Worm (Caenorhabditis elegans): ENCODE data around the gene ddp-1.

ddp-1 gene

ce11 chrIII:1859532-1859931 lies at the start of gene ddp-1 (continued):
- peak; percentile 96 for TF ChIP-seq lin-40 (tag; optimal IDR thresholded peaks at IDR 0.05)
- peak; percentile 82; the same call in 1 of the 2 replicates for TF ChIP-seq Y95B8A.8 (GFP tag; IDR thresholded peaks at IDR 0.05)
- peak; percentile 97 for TF ChIP-seq rcor-1 (GFP tag; IDR thresholded peaks at IDR 0.05)
- TF ChIP-seq lsy-27 (tag; optimal IDR thresholded peaks at IDR 0.05; ENCODE audit: borderline replicate concordance, insufficient read depth), result peak; percentile 64
- TF ChIP-seq zim-3 (tag; optimal IDR thresholded peaks at IDR 0.05), result peak; percentile 75
- peak; percentile 88 for TF ChIP-seq F57C9.4 (tag; optimal IDR thresholded peaks at IDR 0.05)
- peak; percentile 97 for TF ChIP-seq tlf-1 (GFP tag; optimal IDR thresholded peaks at IDR 0.05)
- TF ChIP-seq lsl-1 (GFP tag; optimal IDR thresholded peaks at IDR 0.05), result peak; percentile 88
- peak; percentile 46 for TF ChIP-seq T07F8.4 (tag; optimal IDR thresholded peaks at IDR 0.05)
- TF ChIP-seq pbrm-1 (GFP tag; IDR thresholded peaks at IDR 0.05), result peak; percentile 95
- no peak for TF ChIP-seq F37B4.10 (GFP tag; IDR thresholded peaks at IDR 0.05)
- 0 out of 2 replicates have a peak, but pooled peaks have one; percentile 58 for TF ChIP-seq ztf-28 (GFP tag; IDR thresholded peaks at IDR 0.05)
- peak; percentile 100 for TF ChIP-seq lin-54 (GFP tag; optimal IDR thresholded peaks at IDR 0.05)
- TF ChIP-seq snpc-3.4 (tag; optimal IDR thresholded peaks at IDR 0.05), result peak; percentile 96
- peak; percentile 80 for TF ChIP-seq madf-10 (tag; optimal IDR thresholded peaks at IDR 0.05)
- TF ChIP-seq ztf-3 (GFP tag; optimal IDR thresholded peaks at IDR 0.05), result peak; percentile 60
- no peak for TF ChIP-seq ztf-6 (GFP tag; IDR thresholded peaks at IDR 0.05)
- TF ChIP-seq T26A5.8 (tag; optimal IDR thresholded peaks at IDR 0.05), result peak; percentile 38
- TF ChIP-seq atf-7 (tag; optimal IDR thresholded peaks at IDR 0.05), result peak; percentile 91
- peak; percentile 72; the same call in 1 of the 2 replicates for TF ChIP-seq egl-18 (GFP tag; IDR thresholded peaks at IDR 0.05)
- TF ChIP-seq aptf-2 (GFP tag; conservative IDR thresholded peaks at IDR 0.05), result no peak
- peak; percentile 84 for TF ChIP-seq B0019.2 (GFP tag; conservative IDR thresholded peaks at IDR 0.05)
- 0 out of 2 replicates have a peak, but pooled peaks have one; percentile 53 for TF ChIP-seq Y79H2A.3 (GFP tag; conservative IDR thresholded peaks at IDR 0.05)
- TF ChIP-seq zfh-2 (GFP tag; conservative IDR thresholded peaks at IDR 0.05), result peak; percentile 62
- TF ChIP-seq F33H1.4 (GFP tag; IDR thresholded peaks at IDR 0.05), result peak; percentile 84
- TF ChIP-seq snpc-1.3 (tag; optimal IDR thresholded peaks at IDR 0.05; ENCODE audit: insufficient read depth), result peak; percentile 86
- peak; percentile 62; the same call in 1 of the 2 replicates for TF ChIP-seq Y67H2A.10 (GFP tag; conservative IDR thresholded peaks at IDR 0.05)
- TF ChIP-seq athp-1 (tag; optimal IDR thresholded peaks at IDR 0.05), result peak; percentile 93
- peak; percentile 72 for TF ChIP-seq him-1 (tag; optimal IDR thresholded peaks at IDR 0.05)
- TF ChIP-seq F55B11.4 (tag; optimal IDR thresholded peaks at IDR 0.05; ENCODE audit: borderline replicate concordance, insufficient read depth), result no peak

ce11 chrIII:1814285-1814684 lies 45.4 kb upstream of the ddp-1 start:
- TF ChIP-seq zfh-2 (GFP tag; conservative IDR thresholded peaks at IDR 0.05), result peak; percentile 50
- no peak for TF ChIP-seq lir-1 (GFP tag; conservative IDR thresholded peaks at IDR 0.05)
- TF ChIP-seq F49E8.2 (tag; optimal IDR thresholded peaks at IDR 0.05; ENCODE audit: insufficient read depth), result no peak
- no peak for TF ChIP-seq attf-5 (GFP tag; optimal IDR thresholded peaks at IDR 0.05)
- no peak for TF ChIP-seq mes-4 (tag; optimal IDR thresholded peaks at IDR 0.05)

ce11 chrIII:1818001-1818655 lies 41.6 kb upstream of the ddp-1 start, which contains the start of gene clp-4:
Gene clp-4 (minus strand): TSS chrIII:1818323.
- TF ChIP-seq nfya-1 (tag; optimal IDR thresholded peaks at IDR 0.05; ENCODE audit: borderline replicate concordance, insufficient read depth), result no peak
- TF ChIP-seq hmg-1.2 (GFP tag; IDR thresholded peaks at IDR 0.05), result peak; percentile 6; the same call in 1 of the 2 replicates
